Fruit fly (Drosophila melanogaster): ENCODE results near the gene MED11.
A peak's percentile ranks its signal among the peaks of the same experiment; 100 is the strongest.

The MED11 gene

DNA sequence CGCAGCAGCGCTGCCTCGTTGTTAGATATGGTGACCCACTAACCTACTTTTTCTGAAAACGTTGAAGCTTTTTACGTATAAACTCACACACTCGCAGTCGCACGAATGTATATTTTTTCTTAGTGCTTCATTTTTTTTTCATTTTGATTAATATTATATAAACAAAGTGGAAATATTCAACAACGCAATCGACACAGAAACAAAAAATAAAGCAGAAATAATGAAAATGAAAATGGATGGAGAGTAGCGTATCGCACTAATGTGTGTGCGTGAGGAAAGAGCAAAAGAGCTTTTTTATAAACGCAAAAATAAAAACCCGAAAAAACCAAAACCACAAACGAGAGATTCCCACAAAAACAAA lies 40.4 kb downstream of the MED11 start (continued):
- no peak for TF ChIP-seq CG16813 (GFP tag; IDR thresholded peaks at IDR 0.05; ENCODE audit: partially characterized antibody)
- TF ChIP-seq hb (GFP tag; IDR thresholded peaks at IDR 0.05; ENCODE audit: partially characterized antibody): no peak
- TF ChIP-seq BtbVII (GFP tag; optimal IDR thresholded peaks at IDR 0.05): peak; percentile 12
- peak; percentile 52 for TF ChIP-seq tap (tag; optimal IDR thresholded peaks at IDR 0.05)
- peak in 1 of 2 experiments; percentile 80 for TF ChIP-seq eve (GFP tag; optimal IDR thresholded peaks at IDR 0.05)
- TF ChIP-seq CG12299 (tag; optimal IDR thresholded peaks at IDR 0.05): peak; percentile 20
- TF ChIP-seq CG10543 (GFP tag; optimal IDR thresholded peaks at IDR 0.05): no peak
- no peak for TF ChIP-seq Doc3 (GFP tag; IDR thresholded peaks at IDR 0.05; ENCODE audit: partially characterized antibody)
- no peak for TF ChIP-seq CG2199 (GFP tag; IDR thresholded peaks at IDR 0.05)
- no peak for TF ChIP-seq Atf-2 (GFP tag; optimal IDR thresholded peaks at IDR 0.05)
- 0 out of 2 replicates have a peak, but pooled peaks have one; percentile 30 for TF ChIP-seq wdn (GFP tag; IDR thresholded peaks at IDR 0.05)
- peak; percentile 18 for TF ChIP-seq Xbp1 (GFP tag; optimal IDR thresholded peaks at IDR 0.05)
- TF ChIP-seq lmd (GFP tag; IDR thresholded peaks at IDR 0.05): peak; percentile 33; the same call in 1 of the 2 replicates
- peak; percentile 38 for TF ChIP-seq grau (tag; optimal IDR thresholded peaks at IDR 0.05)
- TF ChIP-seq CG42726 (GFP tag; IDR thresholded peaks at IDR 0.05; ENCODE audit: partially characterized antibody): no peak
- peak; percentile 25 for TF ChIP-seq sens (GFP tag)
- 0 out of 2 replicates have a peak, but pooled peaks have one; percentile 37 for TF ChIP-seq sob (GFP tag; IDR thresholded peaks at IDR 0.05)
- peak; percentile 25 for TF ChIP-seq CG7839 (tag; optimal IDR thresholded peaks at IDR 0.05)
- peak in 1 of 2 experiments; percentile 13 for TF ChIP-seq Eip74EF (GFP tag; optimal IDR thresholded peaks at IDR 0.05)
- peak; percentile 10 for TF ChIP-seq fd3F (GFP tag; optimal IDR thresholded peaks at IDR 0.05)
- peak; percentile 49 for TF ChIP-seq row (GFP tag; IDR thresholded peaks at IDR 0.05)
- no peak for TF ChIP-seq Bgb (GFP tag; IDR thresholded peaks at IDR 0.05; ENCODE audit: partially characterized antibody)
- peak; percentile 13 for TF ChIP-seq CG3407 (GFP tag; optimal IDR thresholded peaks at IDR 0.05)
- peak; percentile 58; the same call in 2 of the 3 replicates for TF ChIP-seq ken (GFP tag; IDR thresholded peaks at IDR 0.05)
- TF ChIP-seq scrt (GFP tag; optimal IDR thresholded peaks at IDR 0.05): peak; percentile 23
- peak; percentile 43 for TF ChIP-seq CG8924 (tag; optimal IDR thresholded peaks at IDR 0.05)
- peak; percentile 53; the same call in 2 of the 3 replicates for TF ChIP-seq dysf (GFP tag; IDR thresholded peaks at IDR 0.05)
- TF ChIP-seq CG5245 (GFP tag; optimal IDR thresholded peaks at IDR 0.05): no peak
- TF ChIP-seq CG13424 (tag; optimal IDR thresholded peaks at IDR 0.05): peak; percentile 36
- TF ChIP-seq CG11247 (GFP tag; IDR thresholded peaks at IDR 0.05): 0 out of 2 replicates have a peak, but pooled peaks have one; percentile 39
- TF ChIP-seq stc (GFP tag; IDR thresholded peaks at IDR 0.05): peak; percentile 62; the same call in 1 of the 2 replicates
- peak; percentile 14 for TF ChIP-seq CG10209 (GFP tag; optimal IDR thresholded peaks at IDR 0.05)
- peak; percentile 7 for TF ChIP-seq CG6765 (GFP tag; optimal IDR thresholded peaks at IDR 0.05)
- TF ChIP-seq crc (GFP tag; optimal IDR thresholded peaks at IDR 0.05): no peak
- TF ChIP-seq CG17359 (tag; optimal IDR thresholded peaks at IDR 0.05): peak; percentile 47
- peak; percentile 51 for TF ChIP-seq Med (GFP tag)
- TF ChIP-seq gem (tag; optimal IDR thresholded peaks at IDR 0.05): peak; percentile 67
- peak; percentile 49 for TF ChIP-seq H2.0 (GFP tag; IDR thresholded peaks at IDR 0.05)
- no peak; the same call in 1 of the 2 replicates for TF ChIP-seq CG7372 (GFP tag; IDR thresholded peaks at IDR 0.05)
- no peak for TF ChIP-seq Spps (tag; optimal IDR thresholded peaks at IDR 0.05)
- TF ChIP-seq BEAF-32 (GFP tag; optimal IDR thresholded peaks at IDR 0.05): no peak
- TF ChIP-seq Asciz (GFP tag; optimal IDR thresholded peaks at IDR 0.05): peak; percentile 28
- TF ChIP-seq esg (GFP tag; conservative IDR thresholded peaks at IDR 0.05): peak; percentile 47
- peak; percentile 12 for TF ChIP-seq fd96Cb (tag; optimal IDR thresholded peaks at IDR 0.05)
- TF ChIP-seq seq (GFP tag; IDR thresholded peaks at IDR 0.05): peak; percentile 26; the same call in 1 of the 2 replicates
- no peak for TF ChIP-seq CG4854 (GFP tag; optimal IDR thresholded peaks at IDR 0.05)
- TF ChIP-seq Xrp1 (GFP tag; IDR thresholded peaks at IDR 0.05): peak; percentile 36; the same call in 1 of the 2 replicates
- no peak for TF ChIP-seq CG33213 (GFP tag; optimal IDR thresholded peaks at IDR 0.05)
- TF ChIP-seq CG17385 (GFP tag; optimal IDR thresholded peaks at IDR 0.05): peak; percentile 20
- TF ChIP-seq al (GFP tag; IDR thresholded peaks at IDR 0.05): peak; percentile 35; the same call in 1 of the 2 replicates
